Fruit fly (Drosophila melanogaster): Measurements from ENCODE around the gene Tom20.

The Tom20 gene

dm6 chr3L:20000081-20000736 is at the start of gene Tom20, which contains the start of gene Gabat (continued):
- TF ChIP-seq BtbVII (GFP tag; optimal IDR thresholded peaks at IDR 0.05) (peak; percentile 4), yki (optimal IDR thresholded peaks at IDR 0.05) (no peak), sens (GFP tag) (peak; percentile 69), Fer3 (tag; optimal IDR thresholded peaks at IDR 0.05) (peak; percentile 9), Optix (GFP tag; IDR thresholded peaks at IDR 0.05) (no peak), E2f1 (GFP tag; IDR thresholded peaks at IDR 0.05) (no peak), CG4328 (GFP tag; optimal IDR thresholded peaks at IDR 0.05) (no peak), seq (GFP tag; IDR thresholded peaks at IDR 0.05) (no peak), tup (GFP tag; optimal IDR thresholded peaks at IDR 0.05) (no peak), hkb (optimal IDR thresholded peaks at IDR 0.05) (no peak), hkb (GFP tag; IDR thresholded peaks at IDR 0.05) (no peak), nerfin-2 (GFP tag; IDR thresholded peaks at IDR 0.05; ENCODE audit: partially characterized antibody) (no peak), hth (optimal IDR thresholded peaks at IDR 0.05) (no peak), CG8290 (GFP tag; optimal IDR thresholded peaks at IDR 0.05) (no peak), CG8290 (tag; optimal IDR thresholded peaks at IDR 0.05) (peak in 1 of 2 experiments; percentile 6), grn (GFP tag; optimal IDR thresholded peaks at IDR 0.05) (no peak), Sox100B (GFP tag; optimal IDR thresholded peaks at IDR 0.05) (peak; percentile 26), Asciz (GFP tag; optimal IDR thresholded peaks at IDR 0.05) (peak; percentile 35), CG4404 (GFP tag; IDR thresholded peaks at IDR 0.05) (no peak), D19B (GFP tag; optimal IDR thresholded peaks at IDR 0.05) (no peak), CoRest (tag; optimal IDR thresholded peaks at IDR 0.05) (peak; percentile 8), Adf1 (GFP tag; IDR thresholded peaks at IDR 0.05) (no peak), CG10462 (GFP tag; optimal IDR thresholded peaks at IDR 0.05) (no peak), cwo (GFP tag; optimal IDR thresholded peaks at IDR 0.05) (no peak), ato (GFP tag; IDR thresholded peaks at IDR 0.05; ENCODE audit: partially characterized antibody) (no peak), exex (tag; optimal IDR thresholded peaks at IDR 0.05) (peak; percentile 13), Kr (GFP tag; optimal IDR thresholded peaks at IDR 0.05) (no peak), cg (GFP tag; optimal IDR thresholded peaks at IDR 0.05) (peak; percentile 72), Eip74EF (GFP tag; optimal IDR thresholded peaks at IDR 0.05) (peak in 1 of 2 experiments; percentile 3), klu (GFP tag; IDR thresholded peaks at IDR 0.05) (no peak), CG11504 (tag; optimal IDR thresholded peaks at IDR 0.05) (peak; percentile 8), row (GFP tag; IDR thresholded peaks at IDR 0.05) (peak; percentile 48), Ets65A (GFP tag) (no peak), trh (GFP tag; optimal IDR thresholded peaks at IDR 0.05) (no peak), unpg (GFP tag; optimal IDR thresholded peaks at IDR 0.05) (peak; percentile 5), CG10979 (tag; optimal IDR thresholded peaks at IDR 0.05) (no peak), Opbp (GFP tag; IDR thresholded peaks at IDR 0.05; ENCODE audit: partially characterized antibody) (no peak), stc (GFP tag; IDR thresholded peaks at IDR 0.05) (no peak)

dm6 chr3L:19951035-19951434 is 49.4 kb upstream of the Tom20 start, which contains the start of gene CG32219:
Gene CG32219 (minus strand): TSS chr3L:19951135.
- TF ChIP-seq Pdp1 (GFP tag; optimal IDR thresholded peaks at IDR 0.05) = no peak

dm6 chr3L:19951868-19952267 is 48.6 kb upstream of the Tom20 start, which contains the start of gene CG34258:
Gene CG34258 (minus strand): TSS chr3L:19951968.
- TF ChIP-seq CG2129 (GFP tag; IDR thresholded peaks at IDR 0.05; ENCODE audit: partially characterized antibody) (no peak), Ptx1 (GFP tag; IDR thresholded peaks at IDR 0.05) (no peak), CG13424 (tag; optimal IDR thresholded peaks at IDR 0.05) (no peak), ac (GFP tag; optimal IDR thresholded peaks at IDR 0.05) (no peak), Tbp (GFP tag; optimal IDR thresholded peaks at IDR 0.05) (no peak), Hmr (GFP tag; optimal IDR thresholded peaks at IDR 0.05) (no peak), CG7271 (tag; optimal IDR thresholded peaks at IDR 0.05) (no peak), mld (GFP tag; IDR thresholded peaks at IDR 0.05; ENCODE audit: partially characterized antibody) (no peak), sc (optimal IDR thresholded peaks at IDR 0.05) (no peak), sc (GFP tag; optimal IDR thresholded peaks at IDR 0.05) (no peak), CG7372 (GFP tag; IDR thresholded peaks at IDR 0.05) (no peak), CG1832 (GFP tag; optimal IDR thresholded peaks at IDR 0.05) (no peak), Sox100B (GFP tag; optimal IDR thresholded peaks at IDR 0.05) (no peak)
